Worm (Caenorhabditis elegans): Measurements from ENCODE around the gene orc-1.

Gene orc-1

DNA sequence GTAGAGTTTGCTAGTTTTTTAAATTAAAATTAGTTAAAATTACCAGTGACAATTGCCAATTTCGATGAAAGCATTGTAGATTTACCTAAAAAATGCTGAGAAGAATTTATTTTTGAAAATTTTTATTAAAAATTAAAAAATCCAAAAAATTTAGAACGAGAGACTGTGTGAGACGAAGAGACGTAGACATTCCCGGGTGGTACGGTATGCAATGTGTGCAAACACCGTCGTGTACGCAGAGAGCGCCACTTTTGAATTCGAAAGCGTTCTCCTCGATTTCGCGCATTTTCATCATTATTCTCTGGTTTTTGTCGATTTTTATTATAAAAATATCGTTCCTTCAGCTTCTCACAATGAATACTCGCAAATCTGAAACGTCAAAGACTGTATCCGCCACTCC, at the start of gene orc-1, which contains the start of gene dhs-11:
Gene orc-1 (plus strand): TSS at position 349 of the 400 bp plus-strand sequence.
Gene dhs-11 (minus strand): TSS at position 85 of the 400 bp plus-strand sequence.
- TF ChIP-seq ets-7 (tag; optimal IDR thresholded peaks at IDR 0.05) (no peak), flt-1 (GFP tag; IDR thresholded peaks at IDR 0.05) (no peak), ceh-13 (GFP tag; optimal IDR thresholded peaks at IDR 0.05) (no peak), sea-1 (GFP tag; conservative IDR thresholded peaks at IDR 0.05) (no peak), B0310.2 (tag; optimal IDR thresholded peaks at IDR 0.05) (no peak), scrt-1 (GFP tag; IDR thresholded peaks at IDR 0.05) (no peak), hmg-4 (GFP tag; optimal IDR thresholded peaks at IDR 0.05) (no peak), tbx-37 (GFP tag; conservative IDR thresholded peaks at IDR 0.05) (no peak), F13C5.2 (tag; optimal IDR thresholded peaks at IDR 0.05) (no peak), hnd-1 (tag; optimal IDR thresholded peaks at IDR 0.05) (no peak), aly-1 (tag; optimal IDR thresholded peaks at IDR 0.05) (no peak)

- TF ChIP-seq hnd-1 (tag; optimal IDR thresholded peaks at IDR 0.05) (no peak), flt-1 (GFP tag; IDR thresholded peaks at IDR 0.05) (no peak), hmg-4 (GFP tag; optimal IDR thresholded peaks at IDR 0.05) (no peak), B0310.2 (tag; optimal IDR thresholded peaks at IDR 0.05) (no peak), pes-1 (GFP tag; IDR thresholded peaks at IDR 0.05) (no peak), ama-1 (optimal IDR thresholded peaks at IDR 0.05) (no peak), sea-1 (GFP tag; conservative IDR thresholded peaks at IDR 0.05) (no peak), ceh-36 (tag; optimal IDR thresholded peaks at IDR 0.05) (no peak), tbx-11 (GFP tag; IDR thresholded peaks at IDR 0.05) (no peak), tra-4 (tag; optimal IDR thresholded peaks at IDR 0.05) (no peak), ets-7 (tag; optimal IDR thresholded peaks at IDR 0.05) (no peak)
Observed at ce11 chrIII:10595066-10595465, 47.9 kb upstream of the orc-1 start, which contains the start of gene Y45F3A.9. Gene Y45F3A.9, minus strand, starts transcription at chrIII:10595166.

- TF ChIP-seq tbx-11 (GFP tag; IDR thresholded peaks at IDR 0.05): no peak
- no peak for TF ChIP-seq sea-1 (GFP tag; conservative IDR thresholded peaks at IDR 0.05)
- no peak for TF ChIP-seq pes-1 (GFP tag; IDR thresholded peaks at IDR 0.05)
- no peak for TF ChIP-seq F13C5.2 (tag; optimal IDR thresholded peaks at IDR 0.05)
- no peak for TF ChIP-seq tbx-37 (GFP tag; conservative IDR thresholded peaks at IDR 0.05)
- TF ChIP-seq hmg-4 (GFP tag; optimal IDR thresholded peaks at IDR 0.05): no peak
- TF ChIP-seq aly-1 (tag; optimal IDR thresholded peaks at IDR 0.05): no peak
- TF ChIP-seq flt-1 (GFP tag; IDR thresholded peaks at IDR 0.05): no peak
- TF ChIP-seq hnd-1 (tag; optimal IDR thresholded peaks at IDR 0.05): no peak
Observed at ce11 chrIII:10596387-10596786, 46.5 kb upstream of the orc-1 start, which contains the start of gene Y39A1A.3. Gene Y39A1A.3, minus strand, starts transcription at chrIII:10596487.

DNA sequence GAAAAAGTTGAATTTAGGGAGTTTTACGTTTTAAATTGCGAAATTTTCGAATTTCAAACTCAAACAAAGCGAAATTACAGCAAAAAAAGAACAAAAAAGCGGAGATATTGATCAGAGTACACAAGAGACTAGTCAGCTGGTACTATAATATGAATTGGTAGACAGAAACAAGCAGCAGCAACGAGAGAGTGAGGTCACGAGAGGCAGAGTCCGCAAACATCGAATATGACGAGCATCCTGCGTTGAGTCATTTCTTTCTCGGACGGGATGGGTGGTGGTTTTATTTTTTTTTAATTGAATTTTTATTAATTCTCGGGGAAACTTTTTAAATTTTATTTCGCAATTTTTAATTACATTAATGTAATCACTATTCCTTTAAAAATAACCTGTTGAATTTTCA, 43.2 kb upstream of the orc-1 start:
- TF ChIP-seq F13C5.2 (tag; optimal IDR thresholded peaks at IDR 0.05) (peak; percentile 58), pes-1 (GFP tag; IDR thresholded peaks at IDR 0.05) (no peak), aly-1 (tag; optimal IDR thresholded peaks at IDR 0.05) (no peak), tbx-11 (GFP tag; IDR thresholded peaks at IDR 0.05) (no peak), ama-1 (optimal IDR thresholded peaks at IDR 0.05) (no peak)

DNA sequence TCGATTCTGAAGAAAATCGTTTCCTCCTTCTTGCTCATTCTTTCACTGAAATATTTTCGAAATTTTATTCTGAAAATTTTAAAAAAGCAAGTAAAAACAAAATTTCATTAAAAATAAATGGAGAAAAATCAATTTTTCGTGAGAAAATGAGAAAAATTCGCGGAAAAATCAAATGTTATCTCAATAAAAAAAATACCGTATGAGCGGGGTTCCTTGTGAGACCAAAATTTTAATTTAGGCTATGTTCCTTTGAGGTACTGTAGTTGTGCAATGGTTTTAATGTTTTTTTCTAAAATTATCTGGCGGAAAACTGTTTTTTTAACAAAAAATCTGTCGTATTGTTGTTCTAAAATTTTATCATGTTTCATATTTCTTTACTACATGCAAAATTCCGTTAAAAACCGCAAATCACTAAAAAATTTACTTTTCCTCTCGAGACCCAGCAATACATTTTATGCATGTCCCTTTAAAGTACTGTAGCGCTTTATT, 42.7 kb upstream of the orc-1 start, which contains the start of gene epg-6:
Gene epg-6 (minus strand): TSS at position 51 of the 489 bp plus-strand sequence.
- TF ChIP-seq pes-1 (GFP tag; IDR thresholded peaks at IDR 0.05): no peak
- TF ChIP-seq ceh-13 (GFP tag; optimal IDR thresholded peaks at IDR 0.05): no peak
- TF ChIP-seq aly-1 (tag; optimal IDR thresholded peaks at IDR 0.05): no peak
- TF ChIP-seq hmbx-1 (tag; optimal IDR thresholded peaks at IDR 0.05): no peak
- no peak for TF ChIP-seq scrt-1 (GFP tag; IDR thresholded peaks at IDR 0.05)
- no peak for TF ChIP-seq sea-1 (GFP tag; conservative IDR thresholded peaks at IDR 0.05)
- TF ChIP-seq ceh-36 (tag; optimal IDR thresholded peaks at IDR 0.05): no peak
- no peak for TF ChIP-seq F13C5.2 (tag; optimal IDR thresholded peaks at IDR 0.05)
- no peak for TF ChIP-seq ama-1 (optimal IDR thresholded peaks at IDR 0.05)
- no peak for TF ChIP-seq tbx-11 (GFP tag; IDR thresholded peaks at IDR 0.05)
- TF ChIP-seq B0310.2 (tag; optimal IDR thresholded peaks at IDR 0.05): no peak
- no peak for TF ChIP-seq ets-7 (tag; optimal IDR thresholded peaks at IDR 0.05)
- no peak for TF ChIP-seq hnd-1 (tag; optimal IDR thresholded peaks at IDR 0.05)
- no peak for TF ChIP-seq tbx-37 (GFP tag; conservative IDR thresholded peaks at IDR 0.05)

- no peak for TF ChIP-seq sea-1 (GFP tag; conservative IDR thresholded peaks at IDR 0.05)
- TF ChIP-seq hnd-1 (tag; optimal IDR thresholded peaks at IDR 0.05): no peak
- TF ChIP-seq hmbx-1 (tag; optimal IDR thresholded peaks at IDR 0.05): no peak
- peak; percentile 59 for TF ChIP-seq ceh-36 (tag; optimal IDR thresholded peaks at IDR 0.05)
- no peak for TF ChIP-seq pes-1 (GFP tag; IDR thresholded peaks at IDR 0.05)
- TF ChIP-seq tbx-11 (GFP tag; IDR thresholded peaks at IDR 0.05): no peak
- no peak for TF ChIP-seq aly-1 (tag; optimal IDR thresholded peaks at IDR 0.05)
Observed at ce11 chrIII:10600894-10601293, 42.0 kb upstream of the orc-1 start.

ce11 chrIII:10603248-10603647, 39.7 kb upstream of the orc-1 start, which contains the start of gene Y39A1A.2:
Gene Y39A1A.2, minus strand, starts transcription at chrIII:10603566.
- TF ChIP-seq ceh-36 (tag; optimal IDR thresholded peaks at IDR 0.05) (no peak), ceh-13 (GFP tag; optimal IDR thresholded peaks at IDR 0.05) (no peak), tbx-37 (GFP tag; conservative IDR thresholded peaks at IDR 0.05) (no peak), hmg-4 (GFP tag; optimal IDR thresholded peaks at IDR 0.05) (no peak), aly-1 (tag; optimal IDR thresholded peaks at IDR 0.05) (no peak), tbx-11 (GFP tag; IDR thresholded peaks at IDR 0.05) (no peak), pes-1 (GFP tag; IDR thresholded peaks at IDR 0.05) (no peak), ets-7 (tag; optimal IDR thresholded peaks at IDR 0.05) (no peak), scrt-1 (GFP tag; IDR thresholded peaks at IDR 0.05) (no peak), F13C5.2 (tag; optimal IDR thresholded peaks at IDR 0.05) (no peak)

DNA sequence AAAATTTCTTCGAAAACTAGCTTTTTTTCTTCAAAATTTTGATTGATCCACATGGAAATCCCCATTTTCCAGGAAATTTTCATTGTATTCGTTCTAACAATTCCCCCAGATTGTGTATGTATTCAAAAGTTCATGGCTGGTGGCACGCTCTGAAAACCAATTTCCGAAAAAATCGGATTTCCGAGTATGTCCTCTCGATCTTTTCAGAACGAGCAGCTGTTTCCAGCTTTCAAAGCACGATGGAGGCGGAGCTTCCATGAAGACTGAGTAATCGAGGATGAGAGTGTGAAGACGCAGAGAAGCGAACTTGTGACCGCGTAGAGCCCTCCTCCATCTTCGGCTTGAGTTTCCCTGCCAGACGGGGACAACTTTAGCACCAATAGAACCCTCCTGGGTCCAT, 38.6 kb upstream of the orc-1 start:
- TF ChIP-seq ceh-13 (GFP tag; optimal IDR thresholded peaks at IDR 0.05) (no peak), ceh-36 (tag; optimal IDR thresholded peaks at IDR 0.05) (no peak), sea-1 (GFP tag; conservative IDR thresholded peaks at IDR 0.05) (no peak), ets-7 (tag; optimal IDR thresholded peaks at IDR 0.05) (no peak), ama-1 (optimal IDR thresholded peaks at IDR 0.05) (no peak), tbx-11 (GFP tag; IDR thresholded peaks at IDR 0.05) (no peak), F13C5.2 (tag; optimal IDR thresholded peaks at IDR 0.05) (no peak), pes-1 (GFP tag; IDR thresholded peaks at IDR 0.05) (no peak), B0310.2 (tag; optimal IDR thresholded peaks at IDR 0.05) (no peak), aly-1 (tag; optimal IDR thresholded peaks at IDR 0.05) (no peak), tra-4 (tag; optimal IDR thresholded peaks at IDR 0.05) (no peak), flt-1 (GFP tag; IDR thresholded peaks at IDR 0.05) (no peak), hmbx-1 (tag; optimal IDR thresholded peaks at IDR 0.05) (no peak), hnd-1 (tag; optimal IDR thresholded peaks at IDR 0.05) (no peak), scrt-1 (GFP tag; IDR thresholded peaks at IDR 0.05) (no peak)
